Fruit fly (Drosophila melanogaster) whole organism, pupa: Measurements from ENCODE around the gene Hsc20.

Experiments used
- CG10348 ChIP-seq: fragments of 200-800 bp; sonication (Bioruptor generic); IDR thresholded peaks from 2 replicates; pipeline ENCODE4 v1.3.6; 2022; ENCODE audit warnings: missing biosample characterization, missing genetic modification characterization
- CG12605 ChIP-seq: fragments of 200-800 bp; sonication (Bioruptor generic); IDR thresholded peaks from 2 replicates; pipeline ENCODE4 v1.3.6; 2022; ENCODE audit warnings: missing biosample characterization, missing genetic modification characterization
- CG13204 ChIP-seq: fragments of 200-800 bp; sonication (Bioruptor generic); optimal IDR thresholded peaks from 2 replicates; lab custom pipeline; 2018; ENCODE audit warnings: missing biosample characterization, mild to moderate bottlenecking, missing genetic modification characterization, moderate library complexity
- CG14655 ChIP-seq: fragments of 200-800 bp; sonication (Bioruptor generic); optimal IDR thresholded peaks from 3 replicates; lab custom pipeline; 2017; ENCODE audit warnings: mild to moderate bottlenecking, missing biosample characterization, missing genetic modification reagents, missing genetic modification characterization
- CG15710 ChIP-seq: fragments of 200-800 bp; sonication (Bioruptor generic); optimal IDR thresholded peaks from 2 replicates; lab custom pipeline; 2018; ENCODE audit warnings: missing biosample characterization, mild to moderate bottlenecking, missing genetic modification characterization, moderate library complexity
- CG17806 ChIP-seq: fragments of 200-800 bp; sonication (Bioruptor generic); optimal IDR thresholded peaks from 2 replicates; lab custom pipeline; 2018; ENCODE audit warnings: missing biosample characterization, mild to moderate bottlenecking, missing genetic modification characterization, moderate library complexity
- CG32121 ChIP-seq: fragments of 200-800 bp; sonication (Bioruptor generic); IDR thresholded peaks from 2 replicates; pipeline ENCODE4 v1.3.6; 2022; ENCODE audit warnings: missing biosample characterization, missing genetic modification characterization
- CG34367 ChIP-seq: fragments of 200-800 bp; sonication (Bioruptor generic); optimal IDR thresholded peaks from 2 replicates; lab custom pipeline; 2018; ENCODE audit warnings: missing biosample characterization, mild to moderate bottlenecking, missing genetic modification characterization
- CG4496 ChIP-seq: fragments of 200-800 bp; sonication (Bioruptor generic); IDR thresholded peaks from 3 replicates; pipeline ENCODE4 v1.3.6; 2022; ENCODE audit warnings: missing biosample characterization, missing genetic modification characterization
- CG8159 ChIP-seq: fragments of 200-800 bp; sonication (Bioruptor generic); optimal IDR thresholded peaks from 3 replicates; lab custom pipeline; 2018; ENCODE audit warnings: missing biosample characterization, mild to moderate bottlenecking, missing genetic modification characterization, moderate library complexity
- CG8301 ChIP-seq: fragments of 200-800 bp; sonication (Bioruptor generic); optimal IDR thresholded peaks from 2 replicates; lab custom pipeline; 2018; ENCODE audit warnings: missing biosample characterization, mild to moderate bottlenecking, missing genetic modification characterization
- CG9948 ChIP-seq: fragments of 200-800 bp; sonication (Bioruptor generic); optimal IDR thresholded peaks from 2 replicates; lab custom pipeline; 2018; ENCODE audit warnings: missing biosample characterization, mild to moderate bottlenecking, missing genetic modification characterization, moderate library complexity
- D1 ChIP-seq: fragments of 200-800 bp; sonication (Bioruptor generic); optimal IDR thresholded peaks from 2 replicates; lab custom pipeline; 2018; ENCODE audit warnings: missing biosample characterization, mild to moderate bottlenecking, missing genetic modification characterization, moderate library complexity
- EcR ChIP-seq: fragments of 200-800 bp; sonication (Bioruptor generic); optimal IDR thresholded peaks from 3 replicates; lab custom pipeline; 2019; ENCODE audit warnings: missing biosample characterization, missing genetic modification characterization, mild to moderate bottlenecking, moderate library complexity, missing genetic modification reagents
- Ets98B ChIP-seq: fragments of 200-800 bp; sonication (Bioruptor generic); IDR thresholded peaks from 2 replicates; pipeline ENCODE4 v1.3.6; 2022; ENCODE audit warnings: missing biosample characterization, missing genetic modification characterization
- Pif1A ChIP-seq: fragments of 200-800 bp; sonication (Bioruptor generic); optimal IDR thresholded peaks from 3 replicates; lab custom pipeline; 2016; ENCODE audit warnings: missing biosample characterization, missing genetic modification characterization
- Pif1B ChIP-seq: fragments of 200-800 bp; sonication (Bioruptor generic); optimal IDR thresholded peaks from 3 replicates; lab custom pipeline; 2016; ENCODE audit warnings: missing biosample characterization, missing genetic modification characterization
- Snoo ChIP-seq: fragments of 200-800 bp; sonication (Bioruptor generic); optimal IDR thresholded peaks from 3 replicates; lab custom pipeline; 2017; ENCODE audit warnings: missing biosample characterization, mild to moderate bottlenecking, missing genetic modification characterization, inconsistent platforms
- fd96Ca ChIP-seq: fragments of 200-800 bp; sonication (Bioruptor generic); IDR thresholded peaks from 3 replicates; pipeline ENCODE4 v1.3.6; 2022; ENCODE audit warnings: missing biosample characterization, missing genetic modification characterization
- gl ChIP-seq: fragments of 200-800 bp; sonication (Bioruptor generic); optimal IDR thresholded peaks from 2 replicates; lab custom pipeline; 2018; ENCODE audit warnings: missing biosample characterization, mild to moderate bottlenecking, missing genetic modification characterization
- rn ChIP-seq: fragments of 200-800 bp; sonication (Bioruptor generic); IDR thresholded peaks from 2 replicates; pipeline ENCODE4 v1.3.6; 2022; ENCODE audit warnings: missing biosample characterization, missing genetic modification characterization

Gene Hsc20

DNA sequence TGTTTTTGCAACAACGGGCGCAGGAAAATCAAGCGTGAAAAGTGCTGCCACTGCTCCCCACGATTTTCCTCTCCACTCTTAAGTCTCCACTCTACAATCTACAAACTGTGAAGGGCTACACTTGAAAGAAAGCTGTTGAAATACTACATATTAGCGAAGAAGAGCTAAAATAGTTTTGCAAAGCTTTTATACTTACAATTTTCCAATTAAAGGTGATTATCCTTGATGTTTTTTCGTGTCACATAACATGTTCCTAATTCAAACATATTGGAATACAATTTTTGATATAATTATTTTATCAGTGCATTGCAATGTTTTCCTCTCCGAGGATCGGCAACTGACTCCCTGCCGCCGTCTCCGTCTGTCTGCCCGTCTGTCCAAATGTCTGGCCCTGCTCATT is 15.0 kb upstream of the Hsc20 start:
- TF ChIP-seq Pif1A (GFP tag; lab: Kevin White, UChicago): peak; percentile 52
- peak; percentile 60 for TF ChIP-seq CG9948 (tag; lab: Kevin White, UChicago)
- TF ChIP-seq Ets98B (GFP tag; lab: Robert Waterston, UW): peak; percentile 82
- no peak for TF ChIP-seq D1 (tag; lab: Kevin White, UChicago)
- peak; percentile 59 for TF ChIP-seq CG17806
- TF ChIP-seq CG8159: peak; percentile 39
- no peak for TF ChIP-seq CG32121 (GFP tag; lab: Robert Waterston, UW)
- no peak for TF ChIP-seq CG13204
- TF ChIP-seq CG4496: peak; percentile 64; the same call in 2 of the 3 replicates
- TF ChIP-seq CG12605: peak; percentile 63
- TF ChIP-seq rn (GFP tag; lab: Robert Waterston, UW): peak; percentile 4; the same call in 1 of the 2 replicates
- TF ChIP-seq CG15710 (tag; lab: Kevin White, UChicago): peak; percentile 21
- peak; percentile 41 for TF ChIP-seq Pif1B (GFP tag; lab: Kevin White, UChicago)
- TF ChIP-seq CG10348 (GFP tag; lab: Robert Waterston, UW): no peak
- TF ChIP-seq Snoo (tag; lab: Kevin White, UChicago): no peak
- TF ChIP-seq gl: no peak
- TF ChIP-seq CG8301 (tag; lab: Kevin White, UChicago): peak; percentile 77
- TF ChIP-seq CG14655 (GFP tag; lab: Kevin White, UChicago): peak; percentile 79
- no peak for TF ChIP-seq EcR
- peak; percentile 45 for TF ChIP-seq CG34367 (tag; lab: Kevin White, UChicago)
- 0 out of 3 replicates have a peak, but pooled peaks have one; percentile 8 for TF ChIP-seq fd96Ca (GFP tag; lab: Robert Waterston, UW)

DNA sequence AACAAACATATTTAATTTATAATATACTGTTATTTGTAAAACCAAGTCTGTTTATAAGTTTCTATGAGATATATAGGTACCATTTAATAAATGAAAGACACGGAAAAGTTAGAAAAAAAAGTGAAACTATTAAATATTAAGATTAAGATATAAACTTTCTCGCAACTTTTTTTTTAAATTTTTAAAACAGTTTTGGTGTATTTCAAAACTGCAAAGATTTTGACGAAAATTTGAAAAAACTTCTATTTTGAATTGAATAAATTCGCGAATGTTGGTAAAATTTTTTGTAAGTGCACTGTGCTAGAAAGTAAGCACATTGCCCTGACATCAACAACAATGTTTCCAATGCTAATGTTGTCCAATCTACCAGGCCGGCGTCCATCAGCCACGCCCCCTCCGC is 11.6 kb upstream of the Hsc20 start:
- TF ChIP-seq CG14655 (GFP tag; lab: Kevin White, UChicago) (peak; percentile 66), CG8159 (no peak)

DNA sequence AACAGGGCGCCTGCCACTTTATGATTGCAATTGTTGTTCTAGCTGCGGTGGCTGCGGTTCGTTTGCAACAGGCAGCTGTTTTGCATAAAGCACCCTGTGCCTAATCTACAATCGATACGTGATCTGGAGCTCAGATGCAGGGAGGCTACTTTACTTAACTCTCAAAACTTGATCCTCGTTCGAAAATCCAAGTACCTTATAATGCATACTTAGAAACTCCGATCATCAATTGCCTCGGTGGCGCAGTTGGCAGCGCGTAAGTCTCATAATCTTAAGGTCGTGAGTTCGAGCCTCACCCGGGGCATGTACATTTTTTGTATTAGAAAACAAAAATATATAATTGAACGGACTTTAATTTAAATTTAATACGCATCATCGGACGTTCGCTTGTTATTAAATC is 11.1 kb upstream of the Hsc20 start:
- TF ChIP-seq CG32121 (GFP tag; lab: Robert Waterston, UW): no peak
- no peak for TF ChIP-seq CG12605
- no peak for TF ChIP-seq CG15710 (tag; lab: Kevin White, UChicago)
- no peak for TF ChIP-seq rn (GFP tag; lab: Robert Waterston, UW)
- TF ChIP-seq Pif1B (GFP tag; lab: Kevin White, UChicago): no peak
- no peak for TF ChIP-seq Pif1A (GFP tag; lab: Kevin White, UChicago)

DNA sequence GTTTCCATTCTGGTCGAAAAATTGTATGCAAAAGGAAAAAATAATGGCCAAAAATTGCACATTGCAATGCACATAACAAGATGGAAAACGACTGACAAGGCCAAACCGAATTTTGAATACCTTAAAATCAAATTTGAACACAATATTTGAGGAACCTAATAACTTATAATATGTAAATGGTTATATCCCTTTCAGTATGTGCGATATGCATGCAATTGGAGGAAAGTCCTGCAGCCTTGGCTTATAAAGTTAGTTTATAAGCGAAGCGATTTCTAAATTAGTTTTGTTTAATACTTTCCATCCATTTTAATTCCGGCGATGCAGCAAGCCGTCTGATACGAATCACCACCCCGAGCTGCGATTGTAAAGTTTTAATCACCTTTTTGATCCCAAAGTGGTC is 7.8 kb upstream of the Hsc20 start:
- TF ChIP-seq CG4496 (no peak), CG32121 (GFP tag; lab: Robert Waterston, UW) (no peak), EcR (no peak), CG15710 (tag; lab: Kevin White, UChicago) (no peak), Pif1A (GFP tag; lab: Kevin White, UChicago) (no peak), CG8159 (no peak), Ets98B (GFP tag; lab: Robert Waterston, UW) (no peak)
- TF ChIP-seq, all 21 proteins: peak for 0

DNA sequence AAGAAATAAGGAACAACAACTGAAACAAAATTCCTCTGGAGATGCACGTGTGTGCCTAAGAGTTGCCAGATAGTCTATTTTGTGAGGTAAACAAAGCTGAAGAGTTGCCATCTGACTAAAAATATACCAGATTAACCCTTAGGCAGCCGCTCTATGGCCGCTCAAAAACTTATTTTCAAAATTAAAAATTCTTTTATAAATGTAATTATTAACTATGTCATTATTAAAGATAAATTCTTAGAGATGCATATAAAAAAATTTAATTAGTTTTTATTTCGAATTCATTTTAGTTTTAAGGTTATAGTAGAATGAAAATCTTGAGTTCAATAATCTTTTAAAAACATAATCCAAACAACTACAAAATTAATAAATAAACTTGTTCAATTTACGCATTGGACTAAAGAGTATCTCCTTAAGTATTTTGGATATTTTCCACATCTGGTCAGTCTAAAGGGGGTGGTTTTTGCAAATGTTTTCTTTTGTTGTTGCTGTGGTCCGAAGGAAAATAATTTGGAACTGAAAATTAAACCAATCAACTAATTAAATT is 4.2 kb upstream of the Hsc20 start, which contains the start of gene Tmx3:
TSS of gene Tmx3 (plus strand) at position 442 of the 547 bp plus-strand sequence.
- TF ChIP-seq gl: no peak
- TF ChIP-seq CG14655 (GFP tag; lab: Kevin White, UChicago): peak; percentile 81
- peak; percentile 88 for TF ChIP-seq CG15710 (tag; lab: Kevin White, UChicago)
- TF ChIP-seq Snoo (tag; lab: Kevin White, UChicago): peak; percentile 79
- peak; percentile 94 for TF ChIP-seq CG4496
- no peak for TF ChIP-seq CG13204
- peak; percentile 90 for TF ChIP-seq CG8159
- peak; percentile 77 for TF ChIP-seq fd96Ca (GFP tag; lab: Robert Waterston, UW)
- TF ChIP-seq Pif1A (GFP tag; lab: Kevin White, UChicago): no peak
- TF ChIP-seq CG10348 (GFP tag; lab: Robert Waterston, UW): no peak
- TF ChIP-seq CG34367 (tag; lab: Kevin White, UChicago): peak; percentile 73
- TF ChIP-seq CG32121 (GFP tag; lab: Robert Waterston, UW): peak; percentile 89
- TF ChIP-seq CG8301 (tag; lab: Kevin White, UChicago): peak; percentile 64
- peak; percentile 87 for TF ChIP-seq CG9948 (tag; lab: Kevin White, UChicago)
- peak; percentile 81 for TF ChIP-seq rn (GFP tag; lab: Robert Waterston, UW)
- TF ChIP-seq CG17806: peak; percentile 83
- TF ChIP-seq CG12605: peak; percentile 78
- peak; percentile 86 for TF ChIP-seq Ets98B (GFP tag; lab: Robert Waterston, UW)
- no peak for TF ChIP-seq EcR
- peak; percentile 62 for TF ChIP-seq Pif1B (GFP tag; lab: Kevin White, UChicago)
- TF ChIP-seq D1 (tag; lab: Kevin White, UChicago): peak; percentile 86

DNA sequence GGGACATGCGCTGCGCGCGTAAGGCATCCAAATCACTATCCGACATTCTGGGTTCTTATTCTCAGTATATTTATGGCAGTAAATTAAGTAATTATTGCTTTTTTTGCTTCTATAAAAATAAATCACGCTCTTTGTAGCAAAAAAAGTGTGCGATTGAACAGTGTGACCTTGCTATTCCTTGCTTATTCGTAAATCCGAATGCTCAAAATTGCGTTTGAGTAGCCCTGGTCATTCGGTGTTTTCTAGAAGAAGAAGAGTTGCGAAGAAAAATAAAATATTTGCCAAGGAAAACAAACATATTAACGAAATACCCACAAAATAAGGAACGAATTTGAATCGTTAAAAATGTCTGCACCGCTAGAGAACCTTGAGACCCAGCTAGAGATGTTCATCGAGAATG is 1.1 kb upstream of the Hsc20 start, which contains the start of the genes PDCD-5 and MED10:
TSS of gene PDCD-5 (minus strand) at position 182 of the 400 bp plus-strand sequence.
TSS of gene MED10 (plus strand) at position 228 of the 400 bp plus-strand sequence.
- TF ChIP-seq D1 (tag; lab: Kevin White, UChicago): peak; percentile 56
- no peak for TF ChIP-seq fd96Ca (GFP tag; lab: Robert Waterston, UW)
- no peak for TF ChIP-seq CG14655 (GFP tag; lab: Kevin White, UChicago)
- TF ChIP-seq CG9948 (tag; lab: Kevin White, UChicago): peak; percentile 15
- peak; percentile 37; the same call in 1 of the 2 replicates for TF ChIP-seq rn (GFP tag; lab: Robert Waterston, UW)
- no peak for TF ChIP-seq CG13204
- peak; percentile 12 for TF ChIP-seq CG15710 (tag; lab: Kevin White, UChicago)
- TF ChIP-seq Snoo (tag; lab: Kevin White, UChicago): peak; percentile 3
- 0 out of 3 replicates have a peak, but pooled peaks have one; percentile 21 for TF ChIP-seq CG4496
- TF ChIP-seq CG17806: peak; percentile 10
- TF ChIP-seq CG8159: peak; percentile 48
- TF ChIP-seq, all 21 proteins: peak for 8
